Worm (Caenorhabditis elegans): ENCODE results near the gene Y47D3A.34.

DNA sequence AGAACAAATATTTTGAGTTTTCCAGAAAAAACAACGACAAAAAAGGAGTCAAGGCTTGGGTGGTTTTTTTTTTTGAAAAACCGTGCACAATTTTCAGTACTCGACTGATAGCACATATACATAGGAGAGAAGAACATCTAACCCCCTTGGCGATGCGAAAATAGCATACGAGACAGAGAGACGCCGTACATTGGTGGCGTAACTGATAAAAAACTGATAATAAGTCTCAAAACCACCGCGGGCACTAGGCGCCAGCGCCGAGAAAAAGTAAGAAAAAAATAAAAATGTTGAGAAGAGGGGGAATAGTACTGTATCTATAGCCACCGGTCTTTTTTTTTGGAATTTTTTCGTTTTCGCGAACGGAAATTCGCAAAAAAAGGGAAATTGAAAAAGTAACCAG lies 39.1 kb downstream of the Y47D3A.34 start:
- no peak for TF ChIP-seq zip-8 (tag; optimal IDR thresholded peaks at IDR 0.05)
- TF ChIP-seq blmp-1 (tag; optimal IDR thresholded peaks at IDR 0.05) = no peak
- TF ChIP-seq nhr-12 (tag; optimal IDR thresholded peaks at IDR 0.05) = no peak
- no peak for TF ChIP-seq ztf-11 (tag; optimal IDR thresholded peaks at IDR 0.05)
- TF ChIP-seq ham-2 (GFP tag; optimal IDR thresholded peaks at IDR 0.05) = no peak
- TF ChIP-seq snpc-4 (tag; optimal IDR thresholded peaks at IDR 0.05) = no peak
- no peak for TF ChIP-seq elt-1 (tag; optimal IDR thresholded peaks at IDR 0.05; ENCODE audit: borderline replicate concordance, insufficient read depth)
- no peak for TF ChIP-seq pha-4 (tag; optimal IDR thresholded peaks at IDR 0.05)
